Fruit fly (Drosophila melanogaster) whole organism, embryonic: Measurements from ENCODE around the gene Cyp313a4.

Source experiments
- Ada2b ChIP-seq: fragments of 200-800 bp; sonication (Bioruptor generic); IDR thresholded peaks from 2 replicates; pipeline ENCODE4 v1.3.6; 2022; ENCODE audit warnings: missing biosample characterization, missing genetic modification characterization
- Bgb ChIP-seq: fragments of 200-800 bp; sonication (Bioruptor generic); IDR thresholded peaks from 2 replicates; pipeline ENCODE4 v1.3.6; 2022; ENCODE audit warnings: missing biosample characterization, missing genetic modification characterization; ENCODE audit not compliant: partially characterized antibody
- CG10274 ChIP-seq: fragments of 200-800 bp; sonication (Bioruptor generic); optimal IDR thresholded peaks from 3 replicates; lab custom pipeline; 2017; ENCODE audit warnings: missing biosample characterization, mild to moderate bottlenecking, missing genetic modification characterization
- CG10431 ChIP-seq: fragments of 200-800 bp; sonication (Bioruptor generic); optimal IDR thresholded peaks from 3 replicates; lab custom pipeline; 2018; ENCODE audit warnings: missing biosample characterization, mild to moderate bottlenecking, missing genetic modification characterization
- CG10543 ChIP-seq: fragments of 200-800 bp; sonication (Bioruptor generic); optimal IDR thresholded peaks from 3 replicates; lab custom pipeline; 2017; ENCODE audit warnings: missing biosample characterization, mild to moderate bottlenecking, missing genetic modification characterization, moderate library complexity
- CG12104 ChIP-seq: fragments of 200-800 bp; sonication (Bioruptor generic); optimal IDR thresholded peaks from 3 replicates; lab custom pipeline; 2016; ENCODE audit warnings: missing biosample characterization, missing genetic modification characterization
- CG12299 ChIP-seq: fragments of 200-800 bp; sonication (Bioruptor generic); optimal IDR thresholded peaks from 2 replicates; lab custom pipeline; 2018; ENCODE audit warnings: missing biosample characterization, mild to moderate bottlenecking, missing genetic modification characterization
- CG13123 ChIP-seq: fragments of 200-800 bp; sonication (Bioruptor generic); optimal IDR thresholded peaks from 2 replicates; lab custom pipeline; 2016; ENCODE audit warnings: missing biosample characterization, missing genetic modification characterization
- CG14441 ChIP-seq: fragments of 200-800 bp; sonication (Bioruptor generic); IDR thresholded peaks from 2 replicates; pipeline ENCODE4 v1.3.6; 2022; ENCODE audit warnings: missing biosample characterization, missing genetic modification characterization
- CG1529 ChIP-seq: fragments of 200-800 bp; sonication (Bioruptor generic); optimal IDR thresholded peaks from 3 replicates; lab custom pipeline; 2018; ENCODE audit warnings: missing biosample characterization, missing genetic modification characterization
- CG15601 ChIP-seq: fragments of 200-800 bp; sonication (Bioruptor generic); optimal IDR thresholded peaks from 3 replicates; lab custom pipeline; 2019; ENCODE audit warnings: missing biosample characterization, mild to moderate bottlenecking, missing genetic modification characterization, moderate library complexity
- CG1603 ChIP-seq: fragments of 200-800 bp; sonication (Bioruptor generic); optimal IDR thresholded peaks from 2 replicates; lab custom pipeline; 2019; ENCODE audit warnings: missing biosample characterization, mild to moderate bottlenecking, missing genetic modification characterization, moderate library complexity
- CG1792 ChIP-seq: fragments of 200-800 bp; sonication (Bioruptor generic); optimal IDR thresholded peaks from 2 replicates; lab custom pipeline; 2016; ENCODE audit warnings: missing biosample characterization, missing genetic modification characterization
- CG18011 ChIP-seq: fragments of 200-800 bp; sonication (Bioruptor generic); optimal IDR thresholded peaks from 2 replicates; lab custom pipeline; 2017; ENCODE audit warnings: missing biosample characterization, missing genetic modification characterization, mild to moderate bottlenecking, moderate library complexity, missing genotype
- CG31441 ChIP-seq: fragments of 200-800 bp; sonication (Bioruptor generic); IDR thresholded peaks from 2 replicates; pipeline ENCODE4 v1.3.6; 2022; ENCODE audit warnings: missing biosample characterization, missing genetic modification characterization
- CG33213 ChIP-seq: fragments of 200-800 bp; sonication (Bioruptor generic); optimal IDR thresholded peaks from 3 replicates; lab custom pipeline; 2016; ENCODE audit warnings: missing biosample characterization, missing genetic modification characterization
- CG3407 ChIP-seq: fragments of 200-800 bp; sonication (Bioruptor generic); optimal IDR thresholded peaks from 2 replicates; lab custom pipeline; 2018; ENCODE audit warnings: missing biosample characterization, mild to moderate bottlenecking, missing genetic modification characterization
- CG34224 ChIP-seq: fragments of 200-800 bp; sonication (Bioruptor generic); IDR thresholded peaks from 3 replicates; pipeline ENCODE4 v1.3.6; 2022; ENCODE audit warnings: missing biosample characterization, missing genetic modification characterization; ENCODE audit not compliant: partially characterized antibody
- CG4707 ChIP-seq: fragments of 200-800 bp; sonication (Bioruptor generic); optimal IDR thresholded peaks from 2 replicates; lab custom pipeline; 2018; ENCODE audit warnings: missing biosample characterization, mild to moderate bottlenecking, missing genetic modification characterization, moderate library complexity
- CG5953 ChIP-seq: fragments of 200-800 bp; sonication (Bioruptor generic); IDR thresholded peaks from 2 replicates; pipeline ENCODE4 v1.3.6; 2022; ENCODE audit warnings: missing biosample characterization, missing genetic modification characterization
- CG7963 ChIP-seq: fragments of 200-800 bp; sonication (Bioruptor generic); IDR thresholded peaks from 3 replicates; pipeline ENCODE4 v1.3.6; 2022; ENCODE audit warnings: missing biosample characterization, missing genetic modification characterization; ENCODE audit not compliant: partially characterized antibody
- CG8359 ChIP-seq: fragments of 200-800 bp; sonication (Bioruptor generic); optimal IDR thresholded peaks from 2 replicates; lab custom pipeline; 2017; ENCODE audit warnings: missing biosample characterization, mild to moderate bottlenecking, missing genetic modification characterization, borderline replicate concordance
- CG9727 ChIP-seq: fragments of 200-800 bp; sonication (Bioruptor generic); optimal IDR thresholded peaks from 3 replicates; lab custom pipeline; 2017; ENCODE audit warnings: missing biosample characterization, mild to moderate bottlenecking, missing genetic modification characterization
- CkIIα-i1 ChIP-seq: fragments of 200-800 bp; sonication (Bioruptor generic); IDR thresholded peaks from 2 replicates; pipeline ENCODE4 v1.3.6; 2022; ENCODE audit warnings: missing biosample characterization, missing genetic modification characterization
- Dip2 ChIP-seq: fragments of 200-800 bp; sonication (Bioruptor generic); IDR thresholded peaks from 2 replicates; pipeline ENCODE4 v1.3.6; 2022; ENCODE audit warnings: missing biosample characterization, missing genetic modification characterization
- Doc3 ChIP-seq: fragments of 200-800 bp; sonication (Bioruptor generic); IDR thresholded peaks from 3 replicates; pipeline ENCODE4 v1.3.6; 2022; ENCODE audit warnings: missing biosample characterization, missing genetic modification characterization; ENCODE audit not compliant: partially characterized antibody
- Gug ChIP-seq: fragments of 200-800 bp; sonication (Bioruptor generic); IDR thresholded peaks from 4 replicates; pipeline ENCODE4 v1.3.6; 2022; ENCODE audit warnings: missing biosample characterization, missing genetic modification characterization
- Oli ChIP-seq: fragments of 200-800 bp; sonication (Bioruptor generic); optimal IDR thresholded peaks from 2 replicates; lab custom pipeline; 2018; ENCODE audit warnings: missing biosample characterization, mild to moderate bottlenecking, missing genetic modification characterization, moderate library complexity
- Rfx ChIP-seq: fragments of 200-800 bp; sonication (Bioruptor generic); IDR thresholded peaks from 2 replicates; pipeline ENCODE4 v1.3.6; 2022; ENCODE audit warnings: missing biosample characterization, missing genetic modification characterization
- Sox100B ChIP-seq: fragments of 200-800 bp; sonication (Bioruptor generic); optimal IDR thresholded peaks from 3 replicates; lab custom pipeline; 2018; ENCODE audit warnings: missing biosample characterization, mild to moderate bottlenecking, missing genetic modification characterization
- Spps ChIP-seq: fragments of 200-800 bp; sonication (Bioruptor generic); optimal IDR thresholded peaks from 2 replicates; lab custom pipeline; 2018; ENCODE audit warnings: missing biosample characterization, mild to moderate bottlenecking, missing genetic modification characterization
- Usf ChIP-seq: fragments of 200-800 bp; sonication (Bioruptor generic); optimal IDR thresholded peaks from 2 replicates; lab custom pipeline; 2017; ENCODE audit warnings: missing genotype, missing biosample characterization, missing genetic modification characterization
- bsh ChIP-seq, 2 experiments: fragments of 200-800 bp; sonication (Bioruptor generic); optimal IDR thresholded peaks; 2 replicates each; lab custom pipeline; 2017 to 2018; ENCODE audit warnings: mild to moderate bottlenecking in 2 of 2, missing biosample characterization in 2 of 2, missing genetic modification characterization in 2 of 2, moderate library complexity in 1 of 2
- cato ChIP-seq: fragments of 200-800 bp; sonication (Bioruptor generic); optimal IDR thresholded peaks from 2 replicates; lab custom pipeline; 2016; ENCODE audit warnings: missing biosample characterization, missing genetic modification characterization, borderline replicate concordance
- da ChIP-seq: fragments of 200-800 bp; sonication (Bioruptor generic); optimal IDR thresholded peaks from 2 replicates; lab custom pipeline; 2016; ENCODE audit warnings: missing biosample characterization, missing genetic modification characterization
- dimm ChIP-seq: fragments of 200-800 bp; sonication (Bioruptor generic); IDR thresholded peaks from 2 replicates; pipeline ENCODE4 v1.3.6; 2022; ENCODE audit warnings: missing biosample characterization, missing genetic modification characterization
- fd96Cb ChIP-seq: fragments of 200-800 bp; sonication (Bioruptor generic); optimal IDR thresholded peaks from 2 replicates; lab custom pipeline; 2018; ENCODE audit warnings: missing biosample characterization, mild to moderate bottlenecking, missing genetic modification characterization, moderate library complexity
- inv ChIP-seq: fragments of 200-800 bp; sonication (Bioruptor generic); IDR thresholded peaks from 2 replicates; pipeline ENCODE4 v1.3.6; 2022; ENCODE audit warnings: missing biosample characterization, missing genetic modification characterization; ENCODE audit not compliant: partially characterized antibody
- jigr1 ChIP-seq: fragments of 200-800 bp; sonication (Bioruptor generic); IDR thresholded peaks from 3 replicates; pipeline ENCODE4 v1.3.6; 2022; ENCODE audit warnings: missing biosample characterization, missing genetic modification characterization
- ken ChIP-seq: fragments of 200-800 bp; sonication (Bioruptor generic); IDR thresholded peaks from 3 replicates; pipeline ENCODE4 v1.3.6; 2022; ENCODE audit warnings: missing biosample characterization, missing genetic modification characterization
- lov ChIP-seq, 2 experiments: fragments of 200-800 bp in 1 of 2; fragments of >200 bp in 1 of 2; sonication (Bioruptor generic) in 1 of 2; IDR thresholded peaks in 1 of 2; optimal IDR thresholded peaks in 1 of 2; 2 replicates in 1 of 2; 3 replicates in 1 of 2; pipeline versions ENCODE4 v1.3.6 to Lab custom; 2017 to 2022; ENCODE audit warnings: missing biosample characterization in 1 of 2, missing genetic modification characterization in 1 of 2
- nerfin-1 ChIP-seq: fragments of 200-800 bp; sonication (Bioruptor generic); optimal IDR thresholded peaks from 3 replicates; lab custom pipeline; 2019; ENCODE audit warnings: missing biosample characterization, mild to moderate bottlenecking, missing genetic modification characterization, moderate library complexity
- odd ChIP-seq: fragments of 200-800 bp; sonication (Bioruptor generic); optimal IDR thresholded peaks from 2 replicates; lab custom pipeline; 2017; ENCODE audit warnings: missing biosample characterization, mild to moderate bottlenecking, missing genetic modification characterization
- ro ChIP-seq: fragments of 200-800 bp; sonication (Bioruptor generic); IDR thresholded peaks from 2 replicates; pipeline ENCODE4 v1.3.6; 2022; ENCODE audit warnings: missing biosample characterization, missing genetic modification characterization
- shn ChIP-seq: fragments of 200-800 bp; sonication (Bioruptor generic); optimal IDR thresholded peaks from 3 replicates; lab custom pipeline; 2016; ENCODE audit warnings: missing biosample characterization, missing genetic modification characterization
- sima ChIP-seq: fragments of 200-800 bp; sonication (Bioruptor generic); optimal IDR thresholded peaks from 2 replicates; lab custom pipeline; 2016; ENCODE audit warnings: missing biosample characterization, missing genetic modification characterization
- slp2 ChIP-seq: fragments of 200-800 bp; sonication (Bioruptor generic); optimal IDR thresholded peaks from 2 replicates; lab custom pipeline; 2016; ENCODE audit warnings: missing biosample characterization, missing genetic modification characterization
- wek ChIP-seq: fragments of 200-800 bp; sonication (Bioruptor generic); optimal IDR thresholded peaks from 3 replicates; lab custom pipeline; 2018; ENCODE audit warnings: missing biosample characterization, mild to moderate bottlenecking, missing genetic modification characterization, moderate library complexity
- zfh1 ChIP-seq: fragments of 200-800 bp; sonication (Bioruptor generic); IDR thresholded peaks from 3 replicates; pipeline ENCODE4 v1.3.6; 2022; ENCODE audit warnings: missing biosample characterization, missing genetic modification characterization
- zfh2 ChIP-seq: fragments of 200-800 bp; sonication (Bioruptor generic); optimal IDR thresholded peaks from 2 replicates; lab custom pipeline; 2016; ENCODE audit warnings: missing biosample characterization, missing genetic modification characterization

Cyp313a4 gene

dm6 chr3R:12697571-12698039, 16.4 kb upstream of the Cyp313a4 start (continued):
- TF ChIP-seq CG18011 (GFP tag; lab: Kevin White, UChicago) (no peak), zfh1 (no peak), dimm (GFP tag; lab: Robert Waterston, UW) (no peak), CG31441 (GFP tag; lab: Robert Waterston, UW) (no peak), CG33213 (GFP tag; lab: Kevin White, UChicago) (peak; percentile 32), bsh (GFP tag; optimal IDR thresholded peaks at IDR 0.05; lab: Kevin White, UChicago) (no peak), inv (GFP tag; lab: Robert Waterston, UW) (peak; percentile 29; the same call in 1 of the 2 replicates), sima (GFP tag; lab: Kevin White, UChicago) (no peak), CG10543 (GFP tag; lab: Kevin White, UChicago) (peak; percentile 16), fd96Cb (tag; lab: Kevin White, UChicago) (no peak), Spps (tag; lab: Kevin White, UChicago) (no peak), slp2 (no peak), ro (no peak), Sox100B (no peak), nerfin-1 (tag; lab: Kevin White, UChicago) (no peak), jigr1 (GFP tag; lab: Robert Waterston, UW) (no peak), CG10274 (GFP tag; lab: Kevin White, UChicago) (no peak), ken (GFP tag; lab: Robert Waterston, UW) (no peak), CG14441 (GFP tag; lab: Robert Waterston, UW) (no peak), CG8359 (GFP tag; lab: Kevin White, UChicago) (no peak), wek (no peak), Gug (GFP tag; lab: Robert Waterston, UW) (no peak), CG12104 (GFP tag; lab: Kevin White, UChicago) (no peak), CG10431 (GFP tag; lab: Kevin White, UChicago) (no peak), Ada2b (GFP tag; lab: Robert Waterston, UW) (no peak), shn (GFP tag; lab: Kevin White, UChicago) (no peak), odd (no peak), Doc3 (GFP tag; lab: Robert Waterston, UW) (peak; percentile 50; the same call in 1 of the 3 replicates), CG13123 (GFP tag; lab: Kevin White, UChicago) (no peak), Bgb (peak; percentile 37; the same call in 1 of the 2 replicates), CG4707 (GFP tag; lab: Kevin White, UChicago) (no peak), CG7963 (GFP tag; lab: Robert Waterston, UW) (no peak), CG5953 (no peak), CkIIα-i1 (no peak), Usf (GFP tag; lab: Kevin White, UChicago) (no peak), lov (optimal IDR thresholded peaks at IDR 0.05; lab: Kevin White, UChicago) (no peak), lov (GFP tag; IDR thresholded peaks at IDR 0.05; lab: Robert Waterston, UW) (no peak), CG12299 (tag; lab: Kevin White, UChicago) (peak; percentile 12), CG1792 (no peak), CG1529 (GFP tag; lab: Kevin White, UChicago) (no peak), Oli (no peak), CG1603 (tag; lab: Kevin White, UChicago) (no peak), CG9727 (GFP tag; lab: Kevin White, UChicago) (no peak), CG34224 (GFP tag; lab: Robert Waterston, UW) (peak; percentile 51; the same call in 2 of the 3 replicates), Rfx (no peak), da (GFP tag; lab: Kevin White, UChicago) (no peak), Dip2 (no peak), zfh2 (GFP tag; lab: Kevin White, UChicago) (no peak), CG15601 (tag; lab: Kevin White, UChicago) (peak; percentile 40), CG3407 (no peak), cato (GFP tag; lab: Kevin White, UChicago) (no peak)
